Worm (Caenorhabditis elegans) whole organism, mixed stage, embryonic: ENCODE measurements around the gene trpp-11.

Experiments used
- bed-3 ChIP-seq: fragments of 200-800 bp; sonication (Bioruptor generic); optimal IDR thresholded peaks from 3 replicates; lab custom pipeline; 2018; ENCODE audit warnings: mild to moderate bottlenecking, missing genetic modification characterization, moderate library complexity, missing compliant biosample characterization
- ceh-43 ChIP-seq: fragments of 200-800 bp; sonication (Bioruptor generic); optimal IDR thresholded peaks from 2 replicates; lab custom pipeline; 2018; ENCODE audit warnings: mild to moderate bottlenecking, missing genetic modification characterization, moderate library complexity, missing compliant biosample characterization
- cnd-1 ChIP-seq: fragments of 200-800 bp; sonication (Bioruptor generic); optimal IDR thresholded peaks from 2 replicates; lab custom pipeline; 2018; ENCODE audit warnings: mild to moderate bottlenecking, missing genetic modification characterization, missing compliant biosample characterization
- elt-1 ChIP-seq: sonication (generic microtip); optimal IDR thresholded peaks from 2 replicates; lab custom pipeline; 2017; ENCODE audit warnings: missing genetic modification characterization, mild to moderate bottlenecking, missing compliant biosample characterization, antibody characterized with exemption, moderate library complexity, borderline replicate concordance; ENCODE audit not compliant: insufficient read depth
- mep-1 ChIP-seq: fragments of 150-350 bp; optimal IDR thresholded peaks from 2 replicates; lab custom pipeline; 2017; ENCODE audit warnings: missing biosample characterization, missing genetic modification reagents, missing genetic modification characterization, inconsistent platforms
- nhr-12 ChIP-seq: fragments of 150-350 bp; optimal IDR thresholded peaks from 2 replicates; lab custom pipeline; 2014; ENCODE audit warnings: missing biosample characterization, missing genetic modification characterization
- nhr-237 ChIP-seq: fragments of 150-350 bp; optimal IDR thresholded peaks from 2 replicates; lab custom pipeline; 2014; ENCODE audit warnings: missing biosample characterization, missing genetic modification characterization
- pha-4 ChIP-seq: fragments of 150-350 bp; optimal IDR thresholded peaks from 2 replicates; lab custom pipeline; 2018; ENCODE audit warnings: missing biosample characterization, missing genetic modification reagents, missing genetic modification characterization
- snpc-4 ChIP-seq: fragments of 150-350 bp; optimal IDR thresholded peaks from 2 replicates; lab custom pipeline; 2014; ENCODE audit warnings: missing biosample characterization, missing genetic modification characterization
- sptf-1 ChIP-seq: sonication (generic microtip); optimal IDR thresholded peaks from 2 replicates; lab custom pipeline; 2017; ENCODE audit warnings: mild to moderate bottlenecking, missing genetic modification characterization, moderate library complexity, missing compliant biosample characterization
- unc-39 ChIP-seq: fragments of 150-350 bp; optimal IDR thresholded peaks from 2 replicates; lab custom pipeline; 2014; ENCODE audit warnings: missing biosample characterization, missing genetic modification characterization

DNA sequence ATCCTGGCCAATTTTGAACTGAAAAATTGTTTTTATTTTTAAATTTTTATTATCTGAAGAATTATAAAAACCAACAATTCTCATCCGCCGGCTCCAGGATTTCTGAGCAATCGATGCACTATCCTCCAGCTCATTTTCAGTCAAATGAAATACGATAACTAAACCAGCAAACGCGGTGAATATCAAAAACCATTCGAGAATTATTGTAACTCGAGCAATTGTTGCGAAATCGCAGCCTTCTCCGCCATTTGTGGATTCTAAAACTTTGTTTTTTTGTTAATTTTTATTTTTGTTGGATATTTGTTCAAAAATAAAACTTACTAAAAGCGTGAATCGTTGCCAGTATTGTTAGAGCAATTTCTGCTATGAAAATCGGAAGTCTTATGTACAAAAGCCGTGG, 12.4 kb upstream of the trpp-11 start:
- TF ChIP-seq snpc-4 (tag; lab: Kevin White, UChicago) (no peak), mep-1 (tag; lab: Kevin White, UChicago) (no peak), cnd-1 (no peak), bed-3 (GFP tag; lab: Kevin White, UChicago) (no peak), elt-1 (no peak), ceh-43 (no peak), unc-39 (no peak), nhr-12 (no peak), pha-4 (no peak), nhr-237 (tag; lab: Kevin White, UChicago) (no peak), sptf-1 (no peak)
